Worm (Caenorhabditis elegans): ENCODE measurements around the gene gpx-7.
A peak's percentile ranks its signal among the peaks of the same experiment; 100 is the strongest.

The gpx-7 gene

DNA sequence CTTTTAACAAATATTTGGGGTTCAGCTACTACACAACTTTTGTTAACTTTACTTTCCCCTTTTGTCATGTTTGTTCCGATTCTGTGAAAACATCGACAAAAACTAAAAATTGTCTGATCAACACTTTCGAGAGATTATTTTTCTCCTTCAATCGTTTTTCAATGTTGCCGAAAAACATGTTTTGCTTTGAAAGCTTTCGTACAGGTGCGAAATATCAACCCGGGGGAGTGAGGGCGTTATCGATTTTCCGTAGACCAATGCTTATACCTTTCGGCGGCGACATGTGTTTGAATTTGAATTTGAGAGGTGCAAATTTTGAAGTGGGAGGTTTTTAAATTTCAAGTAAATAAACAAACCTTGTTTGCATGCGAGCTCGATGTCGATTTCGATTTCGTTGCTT is 8.8 kb upstream of the gpx-7 start:
- TF ChIP-seq blmp-1 (tag; optimal IDR thresholded peaks at IDR 0.05) (peak; percentile 2), nhr-19 (GFP tag; conservative IDR thresholded peaks at IDR 0.05) (no peak), fkh-8 (tag; optimal IDR thresholded peaks at IDR 0.05) (no peak)

DNA sequence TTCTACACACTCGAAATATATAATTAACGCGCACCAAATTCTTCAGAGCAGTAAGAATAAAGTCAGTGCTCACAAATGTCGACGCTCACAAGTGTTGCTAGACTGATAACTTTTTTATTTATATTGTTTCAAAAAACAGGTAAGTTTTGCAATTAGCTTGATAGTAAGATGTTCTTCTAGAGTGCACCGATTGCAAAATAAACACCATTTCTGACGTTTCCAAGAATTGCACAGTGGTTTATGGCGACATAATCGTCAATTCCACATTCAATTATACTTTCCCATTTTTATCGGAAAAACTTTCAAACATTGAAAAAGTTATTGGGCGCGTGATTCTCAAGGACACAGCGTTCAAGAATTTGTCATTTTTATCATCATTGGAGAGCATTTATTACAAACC is 790 bp upstream of the gpx-7 start:
- TF ChIP-seq zag-1 (tag; optimal IDR thresholded peaks at IDR 0.05) (no peak), sptf-1 (tag; optimal IDR thresholded peaks at IDR 0.05) (no peak), alr-1 (tag; optimal IDR thresholded peaks at IDR 0.05; ENCODE audit: borderline replicate concordance) (no peak), unc-130 (tag; optimal IDR thresholded peaks at IDR 0.05) (no peak), lin-14 (GFP tag; optimal IDR thresholded peaks at IDR 0.05) (no peak), aly-2 (tag; optimal IDR thresholded peaks at IDR 0.05) (no peak), nhr-20 (tag; optimal IDR thresholded peaks at IDR 0.05) (no peak), snu-23 (GFP tag; optimal IDR thresholded peaks at IDR 0.05) (no peak), elt-3 (tag; optimal IDR thresholded peaks at IDR 0.05) (no peak), mef-2 (tag; optimal IDR thresholded peaks at IDR 0.05) (no peak), C16A3.4 (tag; optimal IDR thresholded peaks at IDR 0.05) (no peak), hlh-17 (GFP tag; optimal IDR thresholded peaks at IDR 0.05; ENCODE audit: borderline replicate concordance) (no peak), C04F5.9 (tag; optimal IDR thresholded peaks at IDR 0.05) (no peak), Y116A8C.19 (tag; optimal IDR thresholded peaks at IDR 0.05; ENCODE audit: borderline replicate concordance) (no peak)

DNA sequence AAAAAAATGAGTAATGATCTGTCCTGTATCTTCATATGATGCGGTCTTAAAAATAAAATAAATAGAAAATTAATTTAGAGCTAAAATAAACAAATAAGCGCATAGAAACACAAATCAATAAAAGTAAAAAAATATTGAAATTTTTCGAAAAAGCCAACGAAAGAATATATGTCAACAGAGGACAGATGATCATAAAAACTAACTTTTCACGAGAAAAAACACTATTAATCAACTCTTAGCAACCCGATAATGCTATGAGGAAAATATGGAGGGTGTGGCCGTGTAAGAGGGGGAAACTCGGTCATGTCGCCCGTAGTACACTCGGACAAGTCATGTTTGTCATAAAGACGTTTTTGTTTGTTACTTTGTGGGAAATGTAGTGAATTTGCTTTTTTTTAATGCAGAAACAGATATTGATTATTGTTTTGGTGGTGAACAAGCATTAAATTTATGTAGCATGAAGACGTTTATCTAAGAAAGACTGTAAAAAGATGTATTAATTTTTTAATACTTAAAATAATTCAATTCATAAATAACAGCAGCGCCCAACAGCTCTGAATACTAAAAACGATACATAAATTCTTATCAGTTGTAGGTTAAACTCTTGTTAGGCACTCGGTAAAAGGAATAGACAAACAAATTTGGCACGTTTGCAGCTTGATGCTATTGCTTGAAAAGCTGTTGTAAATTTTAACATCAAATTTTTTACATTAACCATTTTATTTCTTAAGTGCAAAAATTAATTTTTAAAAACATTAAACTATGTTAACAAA is 1.1 kb downstream of the gpx-7 start, which contains the start of gene adm-4:
Gene adm-4, minus strand, starts transcription at position 51 of the 773 bp plus-strand sequence.
- TF ChIP-seq pqm-1 (tag; optimal IDR thresholded peaks at IDR 0.05): no peak
- TF ChIP-seq pag-3 (tag; optimal IDR thresholded peaks at IDR 0.05; ENCODE audit: borderline replicate concordance, insufficient read depth): no peak
- TF ChIP-seq egl-27 (tag; optimal IDR thresholded peaks at IDR 0.05): no peak
- no peak for TF ChIP-seq ceh-8 (GFP tag; optimal IDR thresholded peaks at IDR 0.05)
- no peak for TF ChIP-seq nhr-12 (tag; optimal IDR thresholded peaks at IDR 0.05)
- TF ChIP-seq mab-9 (GFP tag; IDR thresholded peaks at IDR 0.05): no peak
- TF ChIP-seq hlh-4 (tag; optimal IDR thresholded peaks at IDR 0.05): no peak
- TF ChIP-seq ces-1 (GFP tag; optimal IDR thresholded peaks at IDR 0.05): no peak
- no peak for TF ChIP-seq skn-1 (tag; optimal IDR thresholded peaks at IDR 0.05)
- TF ChIP-seq elt-2 (tag; optimal IDR thresholded peaks at IDR 0.05): peak; percentile 36
- no peak for TF ChIP-seq zag-1 (tag; optimal IDR thresholded peaks at IDR 0.05)
- TF ChIP-seq zip-4 (GFP tag; optimal IDR thresholded peaks at IDR 0.05): no peak
- TF ChIP-seq nhr-20 (tag; optimal IDR thresholded peaks at IDR 0.05): peak; percentile 62
- TF ChIP-seq tlp-1 (tag; optimal IDR thresholded peaks at IDR 0.05): no peak
- TF ChIP-seq dpl-1 (GFP tag; optimal IDR thresholded peaks at IDR 0.05): peak; percentile 3 to 25 (median 25)
- TF ChIP-seq pax-3 (tag; optimal IDR thresholded peaks at IDR 0.05): peak; percentile 59
- TF ChIP-seq nhr-85 (tag): peak; percentile 74
- peak; percentile 72 for TF ChIP-seq nhr-47 (tag; optimal IDR thresholded peaks at IDR 0.05)
- TF ChIP-seq mep-1 (tag; optimal IDR thresholded peaks at IDR 0.05): peak; percentile 39
- TF ChIP-seq nhr-11 (tag; optimal IDR thresholded peaks at IDR 0.05): no peak
- TF ChIP-seq nhr-77 (tag; optimal IDR thresholded peaks at IDR 0.05): no peak
- no peak for TF ChIP-seq elt-3 (tag; optimal IDR thresholded peaks at IDR 0.05)
- peak; percentile 8 for TF ChIP-seq C16A3.4 (tag; optimal IDR thresholded peaks at IDR 0.05)
- no peak for TF ChIP-seq F16B12.6 (tag; optimal IDR thresholded peaks at IDR 0.05)
- TF ChIP-seq grh-1 (GFP tag; IDR thresholded peaks at IDR 0.05): no peak
- TF ChIP-seq vab-15 (tag; optimal IDR thresholded peaks at IDR 0.05): no peak
- no peak for TF ChIP-seq ceh-63 (GFP tag; optimal IDR thresholded peaks at IDR 0.05)
- TF ChIP-seq ceh-88 (GFP tag; IDR thresholded peaks at IDR 0.05): no peak
- peak; percentile 61 for TF ChIP-seq lin-14 (GFP tag; optimal IDR thresholded peaks at IDR 0.05)
- no peak for TF ChIP-seq lin-39 (tag; optimal IDR thresholded peaks at IDR 0.05)
- TF ChIP-seq irx-1 (tag; optimal IDR thresholded peaks at IDR 0.05): peak; percentile 66
- TF ChIP-seq tbx-2 (tag; optimal IDR thresholded peaks at IDR 0.05): peak; percentile 64
- peak; percentile 24; the same call in 1 of the 2 replicates for TF ChIP-seq isw-1 (GFP tag; IDR thresholded peaks at IDR 0.05)
- no peak for TF ChIP-seq lin-15B (tag; optimal IDR thresholded peaks at IDR 0.05)
- TF ChIP-seq fkh-4 (tag; optimal IDR thresholded peaks at IDR 0.05; ENCODE audit: borderline replicate concordance): peak; percentile 56
- TF ChIP-seq mdl-1 (tag; optimal IDR thresholded peaks at IDR 0.05): peak in 1 of 2 experiments; percentile 38
